Worm (Caenorhabditis elegans) whole organism, L1 larva: ENCODE data around the gene C01G5.3.

ENCODE experiments used
- C04F5.9 ChIP-seq: sonication (generic microtip); optimal IDR thresholded peaks from 2 replicates; lab custom pipeline; 2016; ENCODE audit warnings: missing genetic modification characterization, missing compliant biosample characterization
- aly-2 ChIP-seq: fragments of 150-350 bp; optimal IDR thresholded peaks from 2 replicates; lab custom pipeline; 2014; ENCODE audit warnings: missing biosample characterization, missing genetic modification characterization
- ama-1 ChIP-seq: fragments of 150-350 bp; optimal IDR thresholded peaks from 2 replicates; lab custom pipeline; 2014
- ces-1 ChIP-seq: fragments of 150-350 bp; optimal IDR thresholded peaks from 2 replicates; lab custom pipeline; 2014; ENCODE audit warnings: missing biosample characterization, missing genetic modification reagents, missing genetic modification characterization
- dsc-1 ChIP-seq: sonication (generic microtip); optimal IDR thresholded peaks from 2 replicates; lab custom pipeline; 2016; ENCODE audit warnings: mild to moderate bottlenecking, missing genetic modification characterization, missing compliant biosample characterization
- hlh-17 ChIP-seq: fragments of 200-800 bp; sonication (Bioruptor generic); optimal IDR thresholded peaks from 2 replicates; lab custom pipeline; 2018; ENCODE audit warnings: missing genetic modification characterization, mild to moderate bottlenecking, missing compliant biosample characterization, moderate library complexity, borderline replicate concordance
- lin-15B ChIP-seq: fragments of 150-350 bp; sonication (generic microtip); optimal IDR thresholded peaks from 3 replicates; lab custom pipeline; 2014; ENCODE audit warnings: missing biosample characterization, missing genetic modification characterization
- nhr-237 ChIP-seq: fragments of 150-350 bp; optimal IDR thresholded peaks from 2 replicates; lab custom pipeline; 2014; ENCODE audit warnings: missing biosample characterization, missing genetic modification characterization
- nhr-76 ChIP-seq: sonication (generic microtip); optimal IDR thresholded peaks from 2 replicates; lab custom pipeline; 2017; ENCODE audit warnings: missing biosample characterization, missing genetic modification characterization
- sox-4 ChIP-seq: sonication (generic microtip); optimal IDR thresholded peaks from 2 replicates; lab custom pipeline; 2016; ENCODE audit warnings: missing genetic modification characterization, missing compliant biosample characterization
- zag-1 ChIP-seq: fragments of 150-350 bp; optimal IDR thresholded peaks from 2 replicates; lab custom pipeline; 2014; ENCODE audit warnings: missing biosample characterization, missing genetic modification characterization
- ztf-11 ChIP-seq, 2 experiments: sonication (generic microtip); optimal IDR thresholded peaks; 2 replicates each; lab custom pipeline; 2016 to 2017; ENCODE audit warnings: missing genetic modification characterization in 2 of 2, missing biosample characterization in 1 of 2, missing compliant biosample characterization in 1 of 2

- TF ChIP-seq C04F5.9 (tag; lab: Kevin White, UChicago) (no peak), zag-1 (tag; lab: Kevin White, UChicago) (no peak), ces-1 (GFP tag; lab: Kevin White, UChicago) (no peak), dsc-1 (tag; lab: Kevin White, UChicago) (no peak), nhr-76 (tag; lab: Kevin White, UChicago) (no peak), lin-15B (tag; lab: Kevin White, UChicago) (no peak), aly-2 (tag; lab: Kevin White, UChicago) (no peak), nhr-237 (tag; lab: Kevin White, UChicago) (no peak), sox-4 (tag; lab: Kevin White, UChicago) (no peak), hlh-17 (GFP tag; lab: Kevin White, UChicago) (no peak), ztf-11 (tag; optimal IDR thresholded peaks at IDR 0.05; lab: Kevin White, UChicago) (no peak), ama-1 (lab: Kevin White, UChicago) (no peak)
Observed at ce11 chrIV:6542962-6543361, 7.0 kb downstream of the C01G5.3 start.
